Fruit fly (Drosophila melanogaster) whole organism, adult: Measurements from ENCODE around the gene CG31826.

Source experiments
- Crg-1 ChIP-seq: fragments of 200-800 bp; sonication (Bioruptor generic); optimal IDR thresholded peaks from 2 replicates; lab custom pipeline; 2016; ENCODE audit warnings: missing biosample characterization, missing genetic modification characterization
- kay ChIP-seq: fragments of 200-800 bp; sonication (Bioruptor generic); peaks from one replicate; lab custom pipeline; 2016; ENCODE audit warnings: missing biosample characterization, missing genetic modification characterization, borderline replicate concordance
- tj ChIP-seq: fragments of 200-800 bp; sonication (Bioruptor generic); optimal IDR thresholded peaks from 3 replicates; lab custom pipeline; 2017; ENCODE audit warnings: missing biosample characterization, mild to moderate bottlenecking, missing genetic modification characterization, moderate library complexity

DNA sequence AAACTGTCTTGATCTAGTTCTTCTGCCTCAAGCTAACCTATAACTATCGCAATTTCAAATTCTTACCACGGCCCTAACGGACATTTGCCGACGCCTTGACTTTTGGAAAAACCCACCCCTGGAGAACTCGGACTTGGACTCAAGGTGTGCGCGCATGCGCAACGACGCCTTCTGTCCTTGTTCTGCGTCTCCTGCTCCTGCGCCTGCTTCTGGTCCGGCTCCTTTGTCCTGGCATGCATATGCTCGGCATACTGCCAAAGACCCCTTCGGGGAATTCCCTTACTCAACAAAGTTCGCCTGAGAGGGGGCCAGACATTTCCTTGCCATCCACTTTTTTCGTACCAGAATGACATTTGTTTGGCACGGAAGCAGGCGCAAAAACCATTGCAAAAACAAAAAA lies 37.0 kb downstream of the CG31826 start:
- TF ChIP-seq kay (GFP tag; lab: Kevin White, UChicago) (no peak), Crg-1 (GFP tag; lab: Kevin White, UChicago) (no peak), tj (GFP tag; lab: Kevin White, UChicago) (no peak)
